Fruit fly (Drosophila melanogaster) whole organism: ENCODE results near the gene tal-1A.

Source experiments
- Dll ChIP-seq: fragments of >200 bp; optimal IDR thresholded peaks from 2 replicates; lab custom pipeline; 2017
- EcR ChIP-seq, 2 experiments: fragments of >200 bp; optimal IDR thresholded peaks; 2 replicates each; lab custom pipeline; 2017; ENCODE audit warnings: missing biosample characterization in 2 of 2, missing genetic modification characterization in 2 of 2, missing genetic modification reagents in 2 of 2
- pan ChIP-seq: fragments of >200 bp; optimal IDR thresholded peaks from 2 replicates; lab custom pipeline; 2017
- psq ChIP-seq: fragments of >200 bp; optimal IDR thresholded peaks from 2 replicates; lab custom pipeline; 2017

DNA sequence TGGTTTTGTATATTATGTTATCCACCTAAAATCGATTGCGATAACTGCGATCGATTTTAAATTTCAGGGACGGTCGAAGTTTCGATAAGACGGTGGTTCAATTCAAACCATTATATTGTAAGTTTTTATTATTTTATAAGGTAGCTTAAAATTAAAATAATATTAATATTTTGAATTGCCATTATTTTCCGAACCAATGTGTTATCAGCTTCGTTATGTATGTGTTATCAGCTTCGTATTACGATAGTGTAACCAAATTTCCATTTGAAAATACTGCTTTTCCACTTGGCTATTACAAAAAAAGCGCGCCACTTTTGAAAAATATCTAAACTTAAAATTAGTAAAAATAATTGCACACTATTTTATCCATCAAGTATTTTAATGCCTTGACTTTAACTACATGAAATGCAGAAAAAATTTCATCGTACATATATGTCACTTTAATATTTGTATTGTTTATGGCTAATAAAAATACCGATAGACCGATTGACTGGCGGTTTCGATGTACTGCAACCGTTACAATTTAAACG lies 27.0 kb downstream of the tal-1A start, which contains the start of gene CG31495:
- TF ChIP-seq pan (lab: Kevin White, UChicago) = no peak
- no peak for TF ChIP-seq psq (lab: Kevin White, UChicago)
- no peak for TF ChIP-seq Dll (lab: Kevin White, UChicago)
- no peak for TF ChIP-seq EcR (GFP tag; optimal IDR thresholded peaks at IDR 0.05; lab: Kevin White, UChicago)
